Worm (Caenorhabditis elegans) whole organism, mixed stage, embryonic: Measurements from ENCODE around the gene enu-3.1.

Experiments
- M03D4.4 ChIP-seq: sonication (generic microtip); optimal IDR thresholded peaks from 2 replicates; lab custom pipeline; 2017; ENCODE audit warnings: mild to moderate bottlenecking, missing genetic modification characterization, missing compliant biosample characterization
- bed-3 ChIP-seq: fragments of 200-800 bp; sonication (Bioruptor generic); optimal IDR thresholded peaks from 3 replicates; lab custom pipeline; 2018; ENCODE audit warnings: mild to moderate bottlenecking, missing genetic modification characterization, moderate library complexity, missing compliant biosample characterization
- blmp-1 ChIP-seq: fragments of 150-350 bp; optimal IDR thresholded peaks from 2 replicates; lab custom pipeline; 2014; ENCODE audit warnings: missing biosample characterization, missing genetic modification characterization
- ceh-39 ChIP-seq: fragments of 150-350 bp; optimal IDR thresholded peaks from 2 replicates; lab custom pipeline; 2014; ENCODE audit warnings: missing biosample characterization, missing genetic modification characterization
- ceh-43 ChIP-seq: fragments of 200-800 bp; sonication (Bioruptor generic); optimal IDR thresholded peaks from 2 replicates; lab custom pipeline; 2018; ENCODE audit warnings: mild to moderate bottlenecking, missing genetic modification characterization, moderate library complexity, missing compliant biosample characterization
- ceh-83 ChIP-seq: fragments of 200-800 bp; sonication (Bioruptor generic); optimal IDR thresholded peaks from 2 replicates; lab custom pipeline; 2018; ENCODE audit warnings: mild to moderate bottlenecking, missing genetic modification characterization, missing compliant biosample characterization
- ces-1 ChIP-seq: fragments of 150-350 bp; optimal IDR thresholded peaks from 2 replicates; lab custom pipeline; 2014; ENCODE audit warnings: missing biosample characterization, missing genetic modification reagents, missing genetic modification characterization
- cnd-1 ChIP-seq: fragments of 200-800 bp; sonication (Bioruptor generic); optimal IDR thresholded peaks from 2 replicates; lab custom pipeline; 2018; ENCODE audit warnings: mild to moderate bottlenecking, missing genetic modification characterization, missing compliant biosample characterization
- drap-1 ChIP-seq: fragments of 200-800 bp; sonication (Bioruptor generic); optimal IDR thresholded peaks from 3 replicates; lab custom pipeline; 2018; ENCODE audit warnings: mild to moderate bottlenecking, missing genetic modification characterization, missing compliant biosample characterization
- elt-1 ChIP-seq: sonication (generic microtip); optimal IDR thresholded peaks from 2 replicates; lab custom pipeline; 2017; ENCODE audit warnings: missing genetic modification characterization, mild to moderate bottlenecking, missing compliant biosample characterization, antibody characterized with exemption, moderate library complexity, borderline replicate concordance; ENCODE audit not compliant: insufficient read depth
- elt-3 ChIP-seq: fragments of 150-350 bp; optimal IDR thresholded peaks from 2 replicates; lab custom pipeline; 2014; ENCODE audit warnings: missing biosample characterization, missing genetic modification characterization
- flh-1 ChIP-seq: fragments of 200-800 bp; sonication (Bioruptor generic); optimal IDR thresholded peaks from 2 replicates; lab custom pipeline; 2018; ENCODE audit warnings: mild to moderate bottlenecking, missing genetic modification characterization, moderate library complexity, missing compliant biosample characterization
- ham-2 ChIP-seq: fragments of 200-800 bp; sonication (Bioruptor generic); optimal IDR thresholded peaks from 2 replicates; lab custom pipeline; 2018; ENCODE audit warnings: mild to moderate bottlenecking, missing genetic modification characterization, missing compliant biosample characterization
- hlh-1 ChIP-seq: fragments of 150-350 bp; optimal IDR thresholded peaks from 2 replicates; lab custom pipeline; 2014; ENCODE audit warnings: missing biosample characterization, missing genetic modification reagents, missing genetic modification characterization
- lin-13 ChIP-seq: fragments of 150-350 bp; optimal IDR thresholded peaks from 2 replicates; lab custom pipeline; 2014; ENCODE audit warnings: missing biosample characterization, missing genetic modification characterization
- lin-32 ChIP-seq: fragments of 200-800 bp; sonication (Bioruptor generic); optimal IDR thresholded peaks from 2 replicates; lab custom pipeline; 2018; ENCODE audit warnings: mild to moderate bottlenecking, missing genetic modification characterization, missing compliant biosample characterization
- lsy-2 ChIP-seq: fragments of 150-350 bp; optimal IDR thresholded peaks from 2 replicates; lab custom pipeline; 2014; ENCODE audit warnings: missing biosample characterization, missing genetic modification characterization
- mab-5 ChIP-seq: fragments of 150-350 bp; optimal IDR thresholded peaks from 2 replicates; lab custom pipeline; 2014; ENCODE audit warnings: missing biosample characterization, missing genetic modification characterization
- mep-1 ChIP-seq: fragments of 150-350 bp; optimal IDR thresholded peaks from 2 replicates; lab custom pipeline; 2017; ENCODE audit warnings: missing biosample characterization, missing genetic modification reagents, missing genetic modification characterization, inconsistent platforms
- mls-2 ChIP-seq: sonication (generic microtip); optimal IDR thresholded peaks from 2 replicates; lab custom pipeline; 2016; ENCODE audit warnings: mild to moderate bottlenecking, missing genetic modification characterization, moderate library complexity, missing compliant biosample characterization
- nhr-12 ChIP-seq: fragments of 150-350 bp; optimal IDR thresholded peaks from 2 replicates; lab custom pipeline; 2014; ENCODE audit warnings: missing biosample characterization, missing genetic modification characterization
- nhr-2 ChIP-seq: fragments of 150-350 bp; optimal IDR thresholded peaks from 2 replicates; lab custom pipeline; 2014; ENCODE audit warnings: missing biosample characterization, missing genetic modification characterization
- nhr-237 ChIP-seq: fragments of 150-350 bp; optimal IDR thresholded peaks from 2 replicates; lab custom pipeline; 2014; ENCODE audit warnings: missing biosample characterization, missing genetic modification characterization
- nhr-28 ChIP-seq: fragments of 150-350 bp; optimal IDR thresholded peaks from 2 replicates; lab custom pipeline; 2014; ENCODE audit warnings: missing biosample characterization, missing genetic modification characterization
- nhr-76 ChIP-seq: sonication (generic microtip); optimal IDR thresholded peaks from 2 replicates; lab custom pipeline; 2017; ENCODE audit warnings: missing biosample characterization, missing genetic modification characterization
- pha-4 ChIP-seq: fragments of 150-350 bp; optimal IDR thresholded peaks from 2 replicates; lab custom pipeline; 2018; ENCODE audit warnings: missing biosample characterization, missing genetic modification reagents, missing genetic modification characterization
- sem-2 ChIP-seq: fragments of 200-800 bp; sonication (Bioruptor generic); optimal IDR thresholded peaks from 2 replicates; lab custom pipeline; 2018; ENCODE audit warnings: mild to moderate bottlenecking, missing genetic modification characterization, missing compliant biosample characterization
- snpc-4 ChIP-seq: fragments of 150-350 bp; optimal IDR thresholded peaks from 2 replicates; lab custom pipeline; 2014; ENCODE audit warnings: missing biosample characterization, missing genetic modification characterization
- sptf-1 ChIP-seq: sonication (generic microtip); optimal IDR thresholded peaks from 2 replicates; lab custom pipeline; 2017; ENCODE audit warnings: mild to moderate bottlenecking, missing genetic modification characterization, moderate library complexity, missing compliant biosample characterization
- tbx-8 ChIP-seq: fragments of 200-800 bp; sonication (Bioruptor generic); optimal IDR thresholded peaks from 2 replicates; lab custom pipeline; 2018; ENCODE audit warnings: mild to moderate bottlenecking, missing genetic modification characterization, moderate library complexity, missing compliant biosample characterization
- unc-120 ChIP-seq: sonication (generic microtip); optimal IDR thresholded peaks from 2 replicates; lab custom pipeline; 2017; ENCODE audit warnings: missing genetic modification characterization, missing compliant biosample characterization; ENCODE audit not compliant: poor library complexity, severe bottlenecking
- unc-39 ChIP-seq: fragments of 150-350 bp; optimal IDR thresholded peaks from 2 replicates; lab custom pipeline; 2014; ENCODE audit warnings: missing biosample characterization, missing genetic modification characterization
- unc-62 ChIP-seq: fragments of 150-350 bp; optimal IDR thresholded peaks from 2 replicates; lab custom pipeline; 2014; ENCODE audit warnings: missing biosample characterization, missing genetic modification reagents, missing genetic modification characterization
- zip-8 ChIP-seq: fragments of 150-350 bp; optimal IDR thresholded peaks from 2 replicates; lab custom pipeline; 2014; ENCODE audit warnings: missing biosample characterization, missing genetic modification characterization
- ztf-11 ChIP-seq: fragments of 150-350 bp; optimal IDR thresholded peaks from 2 replicates; lab custom pipeline; 2014; ENCODE audit warnings: missing biosample characterization, missing genetic modification characterization

The enu-3.1 gene

DNA sequence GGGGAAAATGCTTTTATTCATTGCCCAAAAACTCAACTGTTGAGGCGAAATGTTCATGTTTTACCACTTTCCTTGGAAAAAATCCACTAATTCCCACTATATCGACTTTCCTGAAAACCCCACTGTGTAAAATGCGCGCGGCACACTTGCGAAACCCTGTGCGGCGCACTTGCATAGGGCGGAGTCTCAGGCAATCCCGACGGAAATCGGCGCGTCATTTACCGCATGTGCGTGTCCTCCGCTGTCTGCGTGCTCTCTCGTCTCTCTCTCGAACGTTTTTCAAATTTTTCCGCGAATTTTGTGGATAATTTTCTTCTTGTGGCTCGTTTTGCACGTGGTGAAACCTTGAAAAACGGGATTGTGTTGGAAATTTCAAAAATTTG is 25.1 kb downstream of the enu-3.1 start, which contains the start of gene atx-2:
atx-2 (plus strand) TSS at position 226 of the 383 bp plus-strand sequence.
- TF ChIP-seq sptf-1 (tag; lab: Kevin White, UChicago) = peak; percentile 99
- TF ChIP-seq unc-120 (tag; lab: Kevin White, UChicago) = peak; percentile 98
- peak; percentile 92 for TF ChIP-seq elt-1 (tag; lab: Kevin White, UChicago)
- TF ChIP-seq flh-1 = peak; percentile 93
- TF ChIP-seq lin-32 = peak; percentile 97
- peak; percentile 92 for TF ChIP-seq hlh-1 (tag; lab: Kevin White, UChicago)
- TF ChIP-seq zip-8 (tag; lab: Kevin White, UChicago) = no peak
- TF ChIP-seq pha-4 (tag; lab: Kevin White, UChicago) = peak; percentile 91
- TF ChIP-seq nhr-76 (tag; lab: Kevin White, UChicago) = peak; percentile 98
- peak; percentile 95 for TF ChIP-seq sem-2 (GFP tag; lab: Kevin White, UChicago)
- TF ChIP-seq ceh-83 = peak; percentile 93
- TF ChIP-seq unc-62 = peak; percentile 81
- TF ChIP-seq snpc-4 (tag; lab: Kevin White, UChicago) = no peak
- TF ChIP-seq drap-1 (GFP tag; lab: Kevin White, UChicago) = peak; percentile 99
- peak; percentile 98 for TF ChIP-seq cnd-1 (tag; lab: Kevin White, UChicago)
- TF ChIP-seq nhr-28 (tag; lab: Kevin White, UChicago) = peak; percentile 74
- peak; percentile 76 for TF ChIP-seq mep-1 (tag; lab: Kevin White, UChicago)
- peak; percentile 100 for TF ChIP-seq unc-39 (tag; lab: Kevin White, UChicago)
- TF ChIP-seq blmp-1 (tag; lab: Kevin White, UChicago) = peak; percentile 91
- peak; percentile 100 for TF ChIP-seq nhr-12 (tag; lab: Kevin White, UChicago)
- TF ChIP-seq lin-13 (tag; lab: Kevin White, UChicago) = peak; percentile 95
- peak; percentile 80 for TF ChIP-seq elt-3 (tag; lab: Kevin White, UChicago)
- peak; percentile 96 for TF ChIP-seq ham-2 (GFP tag; lab: Kevin White, UChicago)
- TF ChIP-seq nhr-2 = no peak
- peak; percentile 100 for TF ChIP-seq mls-2 (tag; lab: Kevin White, UChicago)
- peak; percentile 62 for TF ChIP-seq mab-5 (tag; lab: Kevin White, UChicago)
- TF ChIP-seq ceh-39 (tag; lab: Kevin White, UChicago) = peak; percentile 54
- TF ChIP-seq ceh-43 = peak; percentile 97
- TF ChIP-seq bed-3 = peak; percentile 96
- TF ChIP-seq M03D4.4 = peak; percentile 98
- TF ChIP-seq nhr-237 (tag; lab: Kevin White, UChicago) = peak; percentile 66
- peak; percentile 90 for TF ChIP-seq tbx-8 (GFP tag; lab: Kevin White, UChicago)
- peak; percentile 68 for TF ChIP-seq lsy-2 (tag; lab: Kevin White, UChicago)
- TF ChIP-seq ztf-11 (tag; lab: Kevin White, UChicago) = peak; percentile 100
- peak; percentile 34 for TF ChIP-seq ces-1

DNA sequence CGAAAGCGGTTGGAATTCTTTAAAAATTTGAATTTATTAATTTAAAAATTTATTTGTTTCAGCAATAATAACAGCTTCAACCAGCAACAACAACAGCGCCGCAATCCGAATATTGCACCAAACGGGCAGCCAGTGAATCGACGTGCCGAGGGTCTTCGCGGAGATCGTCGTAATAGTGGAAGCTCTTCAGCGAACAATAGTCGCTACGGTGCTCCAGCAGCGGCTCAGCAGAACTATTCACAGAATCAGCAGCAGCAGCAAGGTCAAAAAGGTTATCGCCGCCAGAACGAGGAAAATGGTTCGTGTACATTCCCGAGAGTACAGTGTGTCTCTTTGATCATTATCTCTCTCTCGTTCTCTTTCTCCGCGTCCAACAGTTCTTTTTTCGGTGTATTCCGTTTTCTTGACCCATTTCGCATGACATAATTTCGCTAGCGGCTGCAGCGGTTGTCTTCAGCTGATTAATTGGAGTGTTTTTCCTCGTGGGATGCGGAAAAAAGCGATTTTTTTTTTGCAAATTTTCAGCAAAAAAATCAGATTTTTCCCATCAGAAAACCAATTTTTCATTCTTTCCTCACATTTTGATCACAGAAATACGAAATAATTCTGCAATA is 27.0 kb downstream of the enu-3.1 start:
- TF ChIP-seq lin-32 (no peak), nhr-237 (tag; lab: Kevin White, UChicago) (no peak), unc-120 (tag; lab: Kevin White, UChicago) (no peak), ztf-11 (tag; lab: Kevin White, UChicago) (no peak), zip-8 (tag; lab: Kevin White, UChicago) (no peak), flh-1 (no peak), mab-5 (tag; lab: Kevin White, UChicago) (no peak), hlh-1 (tag; lab: Kevin White, UChicago) (no peak), unc-62 (no peak), lin-13 (tag; lab: Kevin White, UChicago) (no peak), elt-3 (tag; lab: Kevin White, UChicago) (no peak), ces-1 (no peak), snpc-4 (tag; lab: Kevin White, UChicago) (no peak), drap-1 (GFP tag; lab: Kevin White, UChicago) (no peak), sptf-1 (tag; lab: Kevin White, UChicago) (no peak), nhr-76 (tag; lab: Kevin White, UChicago) (no peak)

DNA sequence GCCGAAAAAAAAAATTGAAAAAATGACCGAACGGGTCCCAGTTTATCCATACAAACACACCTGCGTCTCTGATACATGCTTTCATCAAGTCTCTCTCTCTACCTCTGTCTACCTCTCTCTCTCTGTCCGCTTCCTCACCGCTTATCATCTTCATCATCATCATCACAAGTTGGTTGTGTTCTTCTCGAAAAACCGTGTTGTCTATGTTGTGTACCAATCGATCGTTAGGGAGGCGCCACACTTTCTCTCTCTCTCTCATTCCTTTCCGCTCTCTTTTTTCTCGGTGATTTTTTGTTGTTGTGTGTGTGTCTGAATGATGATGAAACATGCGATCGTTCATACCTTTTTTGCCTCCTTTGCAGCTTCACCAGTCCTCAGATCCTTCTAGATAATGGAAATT is 27.6 kb downstream of the enu-3.1 start:
- TF ChIP-seq lin-13 (tag; lab: Kevin White, UChicago) (no peak), tbx-8 (GFP tag; lab: Kevin White, UChicago) (no peak), ham-2 (GFP tag; lab: Kevin White, UChicago) (peak; percentile 6), ceh-43 (no peak), lsy-2 (tag; lab: Kevin White, UChicago) (no peak)
